Worm (Caenorhabditis elegans) whole organism, L2 larva: ENCODE measurements around the gene C56A3.8.

Source experiments
- ama-1 ChIP-seq: fragments of 150-350 bp; optimal IDR thresholded peaks from 2 replicates; lab custom pipeline; 2018; ENCODE audit warnings: inconsistent platforms
- egl-27 ChIP-seq: sonication (generic microtip); optimal IDR thresholded peaks from 3 replicates; lab custom pipeline; 2017; ENCODE audit warnings: missing biosample characterization, missing genetic modification reagents, missing genetic modification characterization
- elt-1 ChIP-seq: fragments of 150-350 bp; optimal IDR thresholded peaks from 2 replicates; lab custom pipeline; 2014; ENCODE audit warnings: missing biosample characterization, missing genetic modification characterization
- elt-3 ChIP-seq: sonication (generic microtip); optimal IDR thresholded peaks from 2 replicates; lab custom pipeline; 2017; ENCODE audit warnings: missing biosample characterization, missing genetic modification characterization
- lin-39 ChIP-seq: fragments of 150-350 bp; optimal IDR thresholded peaks from 2 replicates; lab custom pipeline; 2014; ENCODE audit warnings: missing biosample characterization, missing genetic modification reagents, missing genetic modification characterization
- mab-5 ChIP-seq: fragments of 150-350 bp; optimal IDR thresholded peaks from 2 replicates; lab custom pipeline; 2014; ENCODE audit warnings: missing biosample characterization, missing genetic modification characterization
- mdl-1 ChIP-seq, 2 experiments: fragments of 150-350 bp in 1 of 2; sonication (generic microtip) in 1 of 2; optimal IDR thresholded peaks; 2 replicates each; lab custom pipeline; 2017; ENCODE audit warnings: missing biosample characterization in 2 of 2, missing genetic modification characterization in 2 of 2
- nhr-10 ChIP-seq: sonication (generic microtip); optimal IDR thresholded peaks from 2 replicates; lab custom pipeline; 2017; ENCODE audit warnings: missing biosample characterization, missing genetic modification characterization
- nhr-11 ChIP-seq: fragments of 150-350 bp; optimal IDR thresholded peaks from 2 replicates; lab custom pipeline; 2014; ENCODE audit warnings: missing biosample characterization, missing genetic modification characterization
- nhr-25 ChIP-seq: fragments of 150-350 bp; sonication (generic microtip); optimal IDR thresholded peaks from 3 replicates; lab custom pipeline; 2014; ENCODE audit warnings: missing biosample characterization, missing genetic modification characterization
- nhr-77 ChIP-seq: fragments of 150-350 bp; optimal IDR thresholded peaks from 2 replicates; lab custom pipeline; 2014; ENCODE audit warnings: missing biosample characterization, missing genetic modification characterization
- snpc-4 ChIP-seq: fragments of 150-350 bp; optimal IDR thresholded peaks from 2 replicates; lab custom pipeline; 2014; ENCODE audit warnings: missing biosample characterization, missing genetic modification characterization
- unc-39 ChIP-seq: fragments of 150-350 bp; optimal IDR thresholded peaks from 2 replicates; lab custom pipeline; 2014; ENCODE audit warnings: missing biosample characterization, missing genetic modification characterization
- unc-62 ChIP-seq: fragments of 150-350 bp; optimal IDR thresholded peaks from 2 replicates; lab custom pipeline; 2014; ENCODE audit warnings: missing biosample characterization, missing genetic modification reagents, missing genetic modification characterization

ce11 chrV:13556297-13556696 lies 3.8 kb upstream of the C56A3.8 start, which contains the start of gene C56A3.6:
- no peak for TF ChIP-seq mdl-1 (tag; optimal IDR thresholded peaks at IDR 0.05; lab: Kevin White, UChicago)
- TF ChIP-seq snpc-4 (tag; lab: Kevin White, UChicago) = no peak
- no peak for TF ChIP-seq egl-27 (tag; lab: Kevin White, UChicago)
- no peak for TF ChIP-seq unc-39 (tag; lab: Kevin White, UChicago)
- TF ChIP-seq nhr-11 (tag; lab: Kevin White, UChicago) = no peak
- TF ChIP-seq elt-1 (tag; lab: Kevin White, UChicago) = no peak
- no peak for TF ChIP-seq lin-39 (tag; lab: Kevin White, UChicago)
- TF ChIP-seq unc-62 (GFP tag; lab: Kevin White, UChicago) = no peak
- no peak for TF ChIP-seq nhr-10 (tag; lab: Kevin White, UChicago)
- TF ChIP-seq ama-1 (lab: Kevin White, UChicago) = no peak
- no peak for TF ChIP-seq nhr-25 (tag; lab: Kevin White, UChicago)
- TF ChIP-seq elt-3 (tag; lab: Kevin White, UChicago) = no peak
- TF ChIP-seq nhr-77 (tag; lab: Kevin White, UChicago) = no peak
- TF ChIP-seq mab-5 (tag; lab: Kevin White, UChicago) = no peak
